Fruit fly (Drosophila melanogaster): ENCODE data around the gene CG33099.

The CG33099 gene

dm6 chr3R:22565732-22566131 is 35.4 kb upstream of the CG33099 start:
- TF ChIP-seq CG12605 (GFP tag; IDR thresholded peaks at IDR 0.05): no peak
- TF ChIP-seq CG15710 (tag; optimal IDR thresholded peaks at IDR 0.05): no peak

- TF ChIP-seq CG13204 (GFP tag; optimal IDR thresholded peaks at IDR 0.05): no peak
- peak; percentile 24 for TF ChIP-seq D1 (tag; optimal IDR thresholded peaks at IDR 0.05)
These were observed 34.3 kb upstream of the CG33099 start for dm6 chr3R:22564707-22565106.

- TF ChIP-seq Snoo (tag; optimal IDR thresholded peaks at IDR 0.05): no peak
- no peak for TF ChIP-seq CG17806 (tag; optimal IDR thresholded peaks at IDR 0.05)
These were observed 33.7 kb upstream of the CG33099 start for dm6 chr3R:22564076-22564475.

- TF ChIP-seq Snoo (tag; optimal IDR thresholded peaks at IDR 0.05) (no peak), CG17806 (tag; optimal IDR thresholded peaks at IDR 0.05) (no peak), CG9948 (tag; optimal IDR thresholded peaks at IDR 0.05) (no peak), CG13204 (GFP tag; optimal IDR thresholded peaks at IDR 0.05) (no peak), Pif1A (GFP tag; optimal IDR thresholded peaks at IDR 0.05) (no peak), fd96Ca (GFP tag; IDR thresholded peaks at IDR 0.05) (no peak), CG32121 (GFP tag; IDR thresholded peaks at IDR 0.05) (no peak), CG4496 (GFP tag; IDR thresholded peaks at IDR 0.05) (no peak), CG34367 (tag; optimal IDR thresholded peaks at IDR 0.05) (no peak), CG8301 (tag; optimal IDR thresholded peaks at IDR 0.05) (no peak), CG10348 (GFP tag; IDR thresholded peaks at IDR 0.05) (no peak)
These were observed 32.1 kb upstream of the CG33099 start, which contains the start of gene sit for dm6 chr3R:22562502-22562901. TSS of gene sit (minus strand) at chr3R:22562572.

dm6 chr3R:22560224-22560623 is 29.9 kb upstream of the CG33099 start:
- TF ChIP-seq CG9948 (tag; optimal IDR thresholded peaks at IDR 0.05) (no peak), CG14655 (GFP tag; optimal IDR thresholded peaks at IDR 0.05) (no peak), CG17806 (tag; optimal IDR thresholded peaks at IDR 0.05) (no peak), Snoo (tag; optimal IDR thresholded peaks at IDR 0.05) (no peak), EcR (GFP tag; optimal IDR thresholded peaks at IDR 0.05) (no peak), Ets98B (GFP tag; IDR thresholded peaks at IDR 0.05) (no peak), D1 (tag; optimal IDR thresholded peaks at IDR 0.05) (no peak), rn (GFP tag; IDR thresholded peaks at IDR 0.05) (no peak), gl (tag; optimal IDR thresholded peaks at IDR 0.05) (no peak), CG8159 (tag; optimal IDR thresholded peaks at IDR 0.05) (no peak), fd96Ca (GFP tag; IDR thresholded peaks at IDR 0.05) (no peak), CG8301 (tag; optimal IDR thresholded peaks at IDR 0.05) (no peak), CG10348 (GFP tag; IDR thresholded peaks at IDR 0.05) (no peak), Pif1B (GFP tag; optimal IDR thresholded peaks at IDR 0.05) (no peak), CG34367 (tag; optimal IDR thresholded peaks at IDR 0.05) (no peak), Pif1A (GFP tag; optimal IDR thresholded peaks at IDR 0.05) (no peak), CG13204 (GFP tag; optimal IDR thresholded peaks at IDR 0.05) (no peak)

dm6 chr3R:22558398-22558797 is 28.0 kb upstream of the CG33099 start:
- TF ChIP-seq CG8159 (tag; optimal IDR thresholded peaks at IDR 0.05): no peak
- no peak for TF ChIP-seq CG17806 (tag; optimal IDR thresholded peaks at IDR 0.05)

dm6 chr3R:22557100-22557741 is 26.8 kb upstream of the CG33099 start:
- TF ChIP-seq CG8301 (tag; optimal IDR thresholded peaks at IDR 0.05) (no peak), CG17806 (tag; optimal IDR thresholded peaks at IDR 0.05) (no peak), CG10348 (GFP tag; IDR thresholded peaks at IDR 0.05) (no peak), rn (GFP tag; IDR thresholded peaks at IDR 0.05) (no peak)

- TF ChIP-seq CG34367 (tag; optimal IDR thresholded peaks at IDR 0.05): no peak
- TF ChIP-seq CG32121 (GFP tag; IDR thresholded peaks at IDR 0.05): no peak
- TF ChIP-seq gl (tag; optimal IDR thresholded peaks at IDR 0.05): no peak
- no peak for TF ChIP-seq rn (GFP tag; IDR thresholded peaks at IDR 0.05)
These were observed 22.3 kb upstream of the CG33099 start for dm6 chr3R:22552686-22553085.

- no peak for TF ChIP-seq CG13204 (GFP tag; optimal IDR thresholded peaks at IDR 0.05)
- no peak for TF ChIP-seq CG4496 (GFP tag; IDR thresholded peaks at IDR 0.05)
- no peak for TF ChIP-seq CG10348 (GFP tag; IDR thresholded peaks at IDR 0.05)
- TF ChIP-seq CG34367 (tag; optimal IDR thresholded peaks at IDR 0.05): no peak
- no peak for TF ChIP-seq fd96Ca (GFP tag; IDR thresholded peaks at IDR 0.05)
- no peak for TF ChIP-seq CG32121 (GFP tag; IDR thresholded peaks at IDR 0.05)
These were observed 20.0 kb upstream of the CG33099 start, which contains the start of gene bond for dm6 chr3R:22550306-22550812. TSS of gene bond (plus strand) at chr3R:22550680.

All from whole organism, pupa.